Worm (Caenorhabditis elegans) whole organism, L3 larva: ENCODE results near the gene ZK867.2.

Experiments
- ama-1 ChIP-seq: fragments of 150-350 bp; optimal IDR thresholded peaks from 2 replicates; lab custom pipeline; 2018
- ceh-9 ChIP-seq: sonication (generic microtip); optimal IDR thresholded peaks from 2 replicates; lab custom pipeline; 2018; ENCODE audit warnings: missing biosample characterization, missing genetic modification characterization
- fkh-10 ChIP-seq: sonication (generic microtip); optimal IDR thresholded peaks from 2 replicates; lab custom pipeline; 2017; ENCODE audit warnings: missing biosample characterization, missing genetic modification reagents, missing genetic modification characterization
- mdl-1 ChIP-seq: fragments of 150-350 bp; optimal IDR thresholded peaks from 2 replicates; lab custom pipeline; 2014; ENCODE audit warnings: missing biosample characterization, missing genetic modification characterization
- nhr-28 ChIP-seq: fragments of 150-350 bp; optimal IDR thresholded peaks from 2 replicates; lab custom pipeline; 2014; ENCODE audit warnings: missing biosample characterization, missing genetic modification characterization
- nhr-43 ChIP-seq: sonication (generic microtip); optimal IDR thresholded peaks from 2 replicates; lab custom pipeline; 2016; ENCODE audit warnings: mild to moderate bottlenecking, missing genetic modification characterization, missing compliant biosample characterization; ENCODE audit not compliant: poor library complexity, severe bottlenecking
- nhr-76 ChIP-seq: fragments of 150-350 bp; sonication (generic microtip); optimal IDR thresholded peaks from 5 replicates; lab custom pipeline; 2014; ENCODE audit warnings: missing biosample characterization, missing genetic modification characterization
- pha-4 ChIP-seq: fragments of 150-350 bp; optimal IDR thresholded peaks from 2 replicates; lab custom pipeline; 2014; ENCODE audit warnings: missing biosample characterization, missing genetic modification reagents, missing genetic modification characterization
- pqm-1 ChIP-seq: fragments of 150-350 bp; optimal IDR thresholded peaks from 2 replicates; lab custom pipeline; 2017; ENCODE audit warnings: missing biosample characterization, missing genetic modification characterization, inconsistent platforms
- snpc-4 ChIP-seq: fragments of 150-350 bp; optimal IDR thresholded peaks from 2 replicates; lab custom pipeline; 2014; ENCODE audit warnings: missing biosample characterization, missing genetic modification characterization
- ztf-4 ChIP-seq: fragments of 150-350 bp; optimal IDR thresholded peaks from 2 replicates; lab custom pipeline; 2014; ENCODE audit warnings: missing biosample characterization, missing genetic modification characterization

DNA sequence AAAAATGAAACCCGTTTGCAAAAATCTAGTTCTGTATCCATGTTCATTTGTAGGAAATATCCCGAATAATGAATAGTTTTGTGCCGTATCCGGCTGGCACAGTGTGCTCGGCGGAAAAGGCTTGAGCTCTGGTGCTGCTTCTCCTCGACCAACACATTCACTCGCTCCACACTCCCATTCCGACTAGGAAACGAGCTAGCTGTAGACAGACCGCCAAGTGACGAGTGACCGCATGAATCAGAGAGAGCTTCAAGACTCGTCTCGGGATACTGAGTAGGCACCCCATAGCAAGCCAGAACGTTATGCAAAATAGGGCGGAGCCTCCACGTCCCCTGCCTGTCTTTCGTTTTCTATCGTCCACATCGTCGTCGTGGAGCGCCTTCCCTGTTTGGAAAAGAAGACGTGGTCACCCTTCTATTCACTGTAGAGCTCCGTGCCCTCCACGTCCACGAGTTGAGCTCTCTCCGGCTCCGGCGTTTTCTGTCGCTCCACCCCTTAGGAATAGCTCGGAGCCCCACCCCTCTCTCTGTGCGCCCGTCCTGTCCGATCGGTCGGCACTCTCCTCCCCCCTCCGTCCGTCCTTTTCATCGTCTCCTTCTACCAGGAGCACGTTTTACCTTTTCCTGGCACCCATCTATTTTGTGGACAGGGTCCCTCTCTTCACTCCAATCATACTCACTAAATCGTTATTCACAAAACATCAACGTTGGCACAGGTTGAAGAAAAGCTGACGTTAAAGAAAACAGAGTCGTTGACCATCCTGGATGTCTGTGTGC lies 11.4 kb downstream of the ZK867.2 start, which contains the start of gene syd-9:
- TF ChIP-seq nhr-76 (tag; lab: Kevin White, UChicago) (no peak), mdl-1 (tag; lab: Kevin White, UChicago) (no peak), pqm-1 (no peak), pha-4 (tag; lab: Kevin White, UChicago) (no peak), snpc-4 (tag; lab: Kevin White, UChicago) (no peak), nhr-43 (tag; lab: Kevin White, UChicago) (no peak), fkh-10 (GFP tag; lab: Kevin White, UChicago) (no peak), ceh-9 (tag; lab: Kevin White, UChicago) (no peak), ztf-4 (tag; lab: Kevin White, UChicago) (no peak), nhr-28 (tag; lab: Kevin White, UChicago) (no peak), ama-1 (no peak)
